Fruit fly (Drosophila melanogaster) Kc167 (cell line): ENCODE measurements around the gene Pburs.

Experiments used
- Myc ChIP-seq: fragments of >200 bp; optimal IDR thresholded peaks from 2 replicates; lab custom pipeline; 2017; ENCODE audit warnings: missing external identifiers
- h ChIP-seq: fragments of >200 bp; optimal IDR thresholded peaks from 3 replicates; lab custom pipeline; 2018; ENCODE audit warnings: missing external identifiers
- ttk ChIP-seq: sonication (Bioruptor generic); optimal IDR thresholded peaks from 2 replicates; lab custom pipeline; 2017; ENCODE audit warnings: missing external identifiers

DNA sequence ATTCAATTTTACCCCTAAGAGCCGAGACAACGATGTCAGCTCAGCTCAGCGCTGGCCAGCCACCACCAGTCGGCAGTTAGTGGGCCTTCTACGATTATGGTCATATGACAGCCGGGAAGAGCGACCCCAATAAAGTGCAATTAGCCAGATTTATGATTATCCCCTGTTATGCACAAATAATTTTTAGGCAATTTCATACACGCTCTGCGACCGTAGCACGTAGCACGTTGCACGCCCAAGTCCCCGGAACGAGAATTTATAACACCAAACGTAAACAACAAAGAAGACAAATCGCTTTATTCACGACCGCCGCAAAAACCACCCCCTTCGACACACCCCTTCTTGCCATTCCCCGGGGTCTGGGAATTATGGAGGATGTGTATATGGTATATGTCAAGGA, 37.1 kb upstream of the Pburs start:
- TF ChIP-seq Myc (no peak), ttk (lab: Kevin White, UChicago) (no peak), h (no peak)
